Worm (Caenorhabditis elegans) whole organism, L3 larva: Measurements from ENCODE around the gene cox-6A.

Source experiments
- ZK546.5 ChIP-seq: sonication (generic microtip); optimal IDR thresholded peaks from 2 replicates; lab custom pipeline; 2017; ENCODE audit warnings: missing biosample characterization, missing genetic modification characterization
- aly-2 ChIP-seq: fragments of 150-350 bp; optimal IDR thresholded peaks from 2 replicates; lab custom pipeline; 2014; ENCODE audit warnings: missing biosample characterization, missing genetic modification characterization
- ama-1 ChIP-seq: fragments of 150-350 bp; optimal IDR thresholded peaks from 2 replicates; lab custom pipeline; 2018
- ceh-16 ChIP-seq: sonication (generic microtip); optimal IDR thresholded peaks from 2 replicates; lab custom pipeline; 2017; ENCODE audit warnings: missing biosample characterization, missing genetic modification characterization
- ceh-28 ChIP-seq: fragments of 150-350 bp; optimal IDR thresholded peaks from 2 replicates; lab custom pipeline; 2014; ENCODE audit warnings: missing biosample characterization, missing genetic modification reagents, missing genetic modification characterization
- ceh-82 ChIP-seq: fragments of 150-350 bp; optimal IDR thresholded peaks from 2 replicates; lab custom pipeline; 2014; ENCODE audit warnings: missing biosample characterization, missing genetic modification characterization
- daf-12 ChIP-seq: fragments of 150-350 bp; optimal IDR thresholded peaks from 2 replicates; lab custom pipeline; 2014; ENCODE audit warnings: missing biosample characterization, missing genetic modification reagents, missing genetic modification characterization
- egl-5 ChIP-seq: fragments of 150-350 bp; optimal IDR thresholded peaks from 2 replicates; lab custom pipeline; 2017; ENCODE audit warnings: missing biosample characterization, missing genetic modification reagents, missing genetic modification characterization, inconsistent platforms
- elt-2 ChIP-seq: sonication (generic microtip); optimal IDR thresholded peaks from 2 replicates; lab custom pipeline; 2016; ENCODE audit warnings: missing genetic modification reagents, mild to moderate bottlenecking, missing genetic modification characterization, missing compliant biosample characterization
- elt-3 ChIP-seq, 3 experiments: fragments of 150-350 bp in 1 of 3; sonication (generic microtip) in 2 of 3; optimal IDR thresholded peaks; 2 replicates in 2 of 3; 4 replicates in 1 of 3; lab custom pipeline; 2014 to 2017; ENCODE audit warnings: missing biosample characterization in 3 of 3, missing genetic modification characterization in 3 of 3
- eor-1 ChIP-seq, 2 experiments: fragments of 150-350 bp; optimal IDR thresholded peaks; 2 replicates each; lab custom pipeline; 2014 to 2018; ENCODE audit warnings: missing biosample characterization in 2 of 2, missing genetic modification characterization in 2 of 2
- fkh-10 ChIP-seq: sonication (generic microtip); optimal IDR thresholded peaks from 2 replicates; lab custom pipeline; 2017; ENCODE audit warnings: missing biosample characterization, missing genetic modification reagents, missing genetic modification characterization
- fkh-2 ChIP-seq: fragments of 150-350 bp; optimal IDR thresholded peaks from 2 replicates; lab custom pipeline; 2014; ENCODE audit warnings: missing biosample characterization, missing genetic modification reagents, missing genetic modification characterization
- hmg-11 ChIP-seq: sonication (generic microtip); optimal IDR thresholded peaks from 2 replicates; lab custom pipeline; 2016; ENCODE audit warnings: missing genetic modification characterization, missing compliant biosample characterization
- jun-1 ChIP-seq: fragments of 150-350 bp; optimal IDR thresholded peaks from 2 replicates; lab custom pipeline; 2014; ENCODE audit warnings: missing biosample characterization, missing genetic modification reagents, missing genetic modification characterization
- lin-15B ChIP-seq: fragments of 150-350 bp; optimal IDR thresholded peaks from 2 replicates; lab custom pipeline; 2014; ENCODE audit warnings: missing biosample characterization, missing genetic modification characterization
- lin-39 ChIP-seq: fragments of 150-350 bp; optimal IDR thresholded peaks from 2 replicates; lab custom pipeline; 2018; ENCODE audit warnings: missing biosample characterization, missing genetic modification reagents, missing genetic modification characterization
- lsy-12 ChIP-seq: sonication (generic microtip); optimal IDR thresholded peaks from 2 replicates; lab custom pipeline; 2016; ENCODE audit warnings: mild to moderate bottlenecking, missing genetic modification characterization, missing compliant biosample characterization
- mdl-1 ChIP-seq: fragments of 150-350 bp; optimal IDR thresholded peaks from 2 replicates; lab custom pipeline; 2014; ENCODE audit warnings: missing biosample characterization, missing genetic modification characterization
- mml-1 ChIP-seq: fragments of 150-350 bp; sonication (generic microtip); optimal IDR thresholded peaks from 3 replicates; lab custom pipeline; 2014; ENCODE audit warnings: missing biosample characterization, missing genetic modification characterization
- nfya-1 ChIP-seq: sonication (generic microtip); optimal IDR thresholded peaks from 2 replicates; lab custom pipeline; 2017; ENCODE audit warnings: missing genetic modification characterization, mild to moderate bottlenecking, missing compliant biosample characterization, antibody characterized with exemption, moderate library complexity; ENCODE audit not compliant: insufficient read depth
- nhr-11 ChIP-seq: fragments of 150-350 bp; optimal IDR thresholded peaks from 2 replicates; lab custom pipeline; 2014; ENCODE audit warnings: missing biosample characterization, missing genetic modification characterization
- nhr-12 ChIP-seq: fragments of 150-350 bp; optimal IDR thresholded peaks from 2 replicates; lab custom pipeline; 2014; ENCODE audit warnings: missing biosample characterization, missing genetic modification characterization
- nhr-23 ChIP-seq: fragments of 150-350 bp; optimal IDR thresholded peaks from 2 replicates; lab custom pipeline; 2014; ENCODE audit warnings: missing biosample characterization, missing genetic modification reagents, missing genetic modification characterization
- nhr-25 ChIP-seq: sonication (generic microtip); optimal IDR thresholded peaks from 2 replicates; lab custom pipeline; 2017; ENCODE audit warnings: missing biosample characterization, missing genetic modification characterization
- nhr-28 ChIP-seq: fragments of 150-350 bp; optimal IDR thresholded peaks from 2 replicates; lab custom pipeline; 2014; ENCODE audit warnings: missing biosample characterization, missing genetic modification characterization
- nhr-43 ChIP-seq: sonication (generic microtip); optimal IDR thresholded peaks from 2 replicates; lab custom pipeline; 2016; ENCODE audit warnings: mild to moderate bottlenecking, missing genetic modification characterization, missing compliant biosample characterization; ENCODE audit not compliant: poor library complexity, severe bottlenecking
- nhr-67 ChIP-seq: fragments of 150-350 bp; optimal IDR thresholded peaks from 2 replicates; lab custom pipeline; 2014; ENCODE audit warnings: missing biosample characterization, missing genetic modification characterization
- nhr-76 ChIP-seq: fragments of 150-350 bp; sonication (generic microtip); optimal IDR thresholded peaks from 5 replicates; lab custom pipeline; 2014; ENCODE audit warnings: missing biosample characterization, missing genetic modification characterization
- pha-4 ChIP-seq: fragments of 150-350 bp; optimal IDR thresholded peaks from 2 replicates; lab custom pipeline; 2014; ENCODE audit warnings: missing biosample characterization, missing genetic modification reagents, missing genetic modification characterization
- pqm-1 ChIP-seq: fragments of 150-350 bp; optimal IDR thresholded peaks from 2 replicates; lab custom pipeline; 2017; ENCODE audit warnings: missing biosample characterization, missing genetic modification characterization, inconsistent platforms
- skn-1 ChIP-seq: fragments of 150-350 bp; optimal IDR thresholded peaks from 2 replicates; lab custom pipeline; 2014; ENCODE audit warnings: missing biosample characterization, missing genetic modification characterization
- snpc-4 ChIP-seq: fragments of 150-350 bp; optimal IDR thresholded peaks from 2 replicates; lab custom pipeline; 2014; ENCODE audit warnings: missing biosample characterization, missing genetic modification characterization
- tbx-2 ChIP-seq: sonication (generic microtip); optimal IDR thresholded peaks from 2 replicates; lab custom pipeline; 2016; ENCODE audit warnings: mild to moderate bottlenecking, missing genetic modification characterization, missing compliant biosample characterization
- unc-39 ChIP-seq: sonication (generic microtip); optimal IDR thresholded peaks from 4 replicates; lab custom pipeline; 2017; ENCODE audit warnings: missing biosample characterization, missing genetic modification characterization
- unc-62 ChIP-seq: fragments of 150-350 bp; sonication (generic microtip); optimal IDR thresholded peaks from 4 replicates; lab custom pipeline; 2014; ENCODE audit warnings: missing biosample characterization, missing genetic modification reagents, missing genetic modification characterization
- zag-1 ChIP-seq: fragments of 150-350 bp; optimal IDR thresholded peaks from 2 replicates; lab custom pipeline; 2014; ENCODE audit warnings: missing biosample characterization, missing genetic modification characterization
- ztf-11 ChIP-seq: fragments of 150-350 bp; optimal IDR thresholded peaks from 2 replicates; lab custom pipeline; 2014; ENCODE audit warnings: missing biosample characterization, missing genetic modification characterization
- ztf-4 ChIP-seq: fragments of 150-350 bp; optimal IDR thresholded peaks from 2 replicates; lab custom pipeline; 2014; ENCODE audit warnings: missing biosample characterization, missing genetic modification characterization

The cox-6A gene

DNA sequence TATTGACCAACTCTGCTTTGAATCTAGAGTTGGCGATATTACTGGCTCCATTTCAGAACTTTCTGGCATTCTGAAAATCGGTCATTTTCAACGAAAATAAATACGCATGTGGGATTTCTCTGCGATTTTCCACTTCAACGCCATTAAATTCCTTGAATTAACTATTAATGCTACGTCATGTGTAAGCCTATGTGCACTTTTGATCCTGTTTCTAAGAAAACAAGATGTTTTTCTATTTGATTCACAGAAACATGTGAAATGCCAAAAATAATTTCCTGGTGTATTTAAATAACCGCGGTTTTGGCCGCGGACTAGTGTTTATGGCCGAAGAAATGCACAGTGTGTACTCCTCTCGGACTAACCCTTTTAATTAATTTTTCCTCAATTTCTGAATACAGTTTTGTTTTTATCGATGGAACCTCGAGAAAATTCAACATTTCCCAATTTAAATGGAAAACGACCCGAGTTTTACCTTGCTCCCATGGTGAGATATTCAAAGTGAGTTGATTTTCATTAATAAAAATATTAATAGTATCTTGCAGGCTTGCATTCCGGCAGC lies 12.8 kb upstream of the cox-6A start, which contains the start of the genes C45G9.11 and C45G9.2:
Gene C45G9.11 (minus strand): TSS at position 51 of the 559 bp plus-strand sequence.
Gene C45G9.2 (plus strand): TSS at position 392 of the 559 bp plus-strand sequence.
- no peak for TF ChIP-seq ama-1 (lab: Kevin White, UChicago)
- peak; percentile 47 for TF ChIP-seq nhr-25 (tag; lab: Kevin White, UChicago)
- peak; percentile 61 for TF ChIP-seq nhr-23 (tag; lab: Kevin White, UChicago)
- TF ChIP-seq pqm-1: peak; percentile 24
- TF ChIP-seq unc-62 (GFP tag; lab: Kevin White, UChicago): no peak
- TF ChIP-seq nhr-11 (tag; lab: Kevin White, UChicago): no peak
- no peak for TF ChIP-seq pha-4 (tag; lab: Kevin White, UChicago)
- peak; percentile 12 for TF ChIP-seq nhr-76 (tag; lab: Kevin White, UChicago)
- no peak for TF ChIP-seq elt-2
- no peak for TF ChIP-seq fkh-2 (tag; lab: Kevin White, UChicago)
- no peak for TF ChIP-seq elt-3 (tag; optimal IDR thresholded peaks at IDR 0.05; lab: Kevin White, UChicago)
- TF ChIP-seq nhr-67: no peak
- TF ChIP-seq lin-15B (tag; lab: Kevin White, UChicago): peak; percentile 63
- TF ChIP-seq skn-1 (tag; lab: Kevin White, UChicago): peak; percentile 51
- TF ChIP-seq mdl-1 (tag; lab: Kevin White, UChicago): no peak
- TF ChIP-seq aly-2 (tag; lab: Kevin White, UChicago): no peak
- TF ChIP-seq snpc-4: peak; percentile 58
- no peak for TF ChIP-seq fkh-10
- TF ChIP-seq zag-1 (tag; lab: Kevin White, UChicago): no peak
- no peak for TF ChIP-seq nhr-12 (tag; lab: Kevin White, UChicago)
- no peak for TF ChIP-seq daf-12 (tag; lab: Kevin White, UChicago)
- TF ChIP-seq lin-39 (tag; lab: Kevin White, UChicago): peak; percentile 23
- no peak for TF ChIP-seq eor-1 (tag; optimal IDR thresholded peaks at IDR 0.05; lab: Kevin White, UChicago)
- no peak for TF ChIP-seq ZK546.5
- TF ChIP-seq unc-39 (tag; lab: Kevin White, UChicago): no peak
- TF ChIP-seq nfya-1: peak; percentile 75
- TF ChIP-seq nhr-43: peak; percentile 88
- no peak for TF ChIP-seq ceh-28 (tag; lab: Kevin White, UChicago)
- TF ChIP-seq hmg-11 (tag; lab: Kevin White, UChicago): no peak
- no peak for TF ChIP-seq nhr-28 (tag; lab: Kevin White, UChicago)
- peak; percentile 46 for TF ChIP-seq lsy-12 (tag; lab: Kevin White, UChicago)
- TF ChIP-seq ztf-4 (tag; lab: Kevin White, UChicago): no peak
- TF ChIP-seq ceh-82 (tag; lab: Kevin White, UChicago): no peak
- TF ChIP-seq mml-1 (tag; lab: Kevin White, UChicago): no peak
- TF ChIP-seq, all 47 proteins: peak for 11

DNA sequence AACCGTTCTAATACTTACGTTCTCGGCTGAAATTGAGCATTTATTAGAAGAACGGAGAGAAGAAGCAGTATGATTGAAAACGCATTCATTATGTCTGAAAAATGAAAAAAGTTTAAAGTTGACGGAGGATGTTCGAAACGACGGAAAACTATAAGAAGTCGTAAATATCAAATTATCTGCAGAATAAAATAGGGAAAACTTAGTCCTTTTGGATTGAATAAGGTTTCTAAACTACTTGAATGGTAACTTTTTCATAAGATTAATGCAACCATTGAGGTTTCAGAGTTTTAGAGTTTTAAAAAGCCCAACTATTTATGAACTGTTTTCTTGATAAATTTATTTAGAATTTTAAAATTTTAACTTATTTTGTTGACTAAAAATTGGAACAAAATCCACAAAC lies 10.0 kb upstream of the cox-6A start, which contains the start of gene C45G9.12:
Gene C45G9.12 (minus strand): TSS at position 101 of the 400 bp plus-strand sequence.
- TF ChIP-seq tbx-2 (tag; lab: Kevin White, UChicago) (no peak), ceh-16 (no peak), jun-1 (no peak), nfya-1 (no peak), ceh-28 (tag; lab: Kevin White, UChicago) (no peak), ztf-11 (tag; lab: Kevin White, UChicago) (no peak), hmg-11 (tag; lab: Kevin White, UChicago) (no peak), pqm-1 (no peak)

DNA sequence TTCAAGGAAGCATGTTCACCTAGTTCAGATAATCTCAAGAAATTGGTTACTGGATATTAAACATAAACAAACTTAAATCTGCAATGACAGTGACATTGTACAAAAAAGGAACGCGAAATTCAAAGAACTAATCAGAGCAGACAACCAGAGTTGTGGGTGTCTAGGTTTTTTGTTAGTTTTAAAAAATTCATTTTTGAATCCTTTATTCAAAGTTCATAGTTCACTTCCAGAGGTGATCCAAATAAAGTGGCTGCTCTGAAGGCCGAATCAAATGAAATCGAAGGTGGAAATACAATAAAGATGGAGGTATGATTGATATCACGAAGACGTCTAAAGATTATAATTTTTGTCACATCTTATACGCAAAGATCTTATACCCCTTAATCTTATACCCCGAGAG lies 7.1 kb upstream of the cox-6A start, which contains the start of gene ttbk-6:
Gene ttbk-6 (plus strand): TSS at position 301 of the 400 bp plus-strand sequence.
- TF ChIP-seq egl-5 (tag; lab: Kevin White, UChicago) (no peak), zag-1 (tag; lab: Kevin White, UChicago) (no peak), nhr-11 (tag; lab: Kevin White, UChicago) (no peak), snpc-4 (no peak)
- TF ChIP-seq, all 47 proteins: peak for 0
